Fruit fly (Drosophila melanogaster) whole organism, embryonic: ENCODE measurements around the gene Ilk.

Experiments
- Aef1 ChIP-seq: fragments of 200-800 bp; sonication (Bioruptor generic); IDR thresholded peaks from 3 replicates; pipeline ENCODE4 v1.3.6; 2022; ENCODE audit warnings: missing biosample characterization, missing genetic modification characterization
- CG15514 ChIP-seq: fragments of 200-800 bp; sonication (Bioruptor generic); optimal IDR thresholded peaks from 3 replicates; lab custom pipeline; 2017; ENCODE audit warnings: missing biosample characterization, missing genetic modification characterization, mild to moderate bottlenecking, moderate library complexity, missing genetic modification reagents
- CG15696 ChIP-seq: fragments of 200-800 bp; sonication (Bioruptor generic); optimal IDR thresholded peaks from 2 replicates; lab custom pipeline; 2019; ENCODE audit warnings: missing biosample characterization, mild to moderate bottlenecking, missing genetic modification characterization, moderate library complexity
- CG16863 ChIP-seq: fragments of 200-800 bp; sonication (Bioruptor generic); optimal IDR thresholded peaks from 3 replicates; lab custom pipeline; 2016; ENCODE audit warnings: missing biosample characterization, missing genetic modification characterization
- CG17328 ChIP-seq: fragments of 200-800 bp; sonication (Bioruptor generic); IDR thresholded peaks from 2 replicates; pipeline ENCODE4 v1.3.6; 2022; ENCODE audit warnings: missing biosample characterization, missing genetic modification characterization
- CG17385 ChIP-seq: fragments of 200-800 bp; sonication (Bioruptor generic); optimal IDR thresholded peaks from 3 replicates; lab custom pipeline; 2018; ENCODE audit warnings: missing biosample characterization, mild to moderate bottlenecking, missing genetic modification characterization
- CG18476 ChIP-seq: fragments of 200-800 bp; sonication (Bioruptor generic); optimal IDR thresholded peaks from 2 replicates; lab custom pipeline; 2016; ENCODE audit warnings: missing biosample characterization, mild to moderate bottlenecking, missing genetic modification characterization
- CG18764 ChIP-seq: fragments of 200-800 bp; sonication (Bioruptor generic); optimal IDR thresholded peaks from 3 replicates; lab custom pipeline; 2016; ENCODE audit warnings: missing biosample characterization, missing genetic modification characterization
- CG2116 ChIP-seq: fragments of 200-800 bp; sonication (Bioruptor generic); optimal IDR thresholded peaks from 3 replicates; lab custom pipeline; 2018; ENCODE audit warnings: missing biosample characterization, mild to moderate bottlenecking, missing genetic modification characterization
- CG2129 ChIP-seq: fragments of 200-800 bp; sonication (Bioruptor generic); IDR thresholded peaks from 2 replicates; pipeline ENCODE4 v1.3.6; 2022; ENCODE audit warnings: missing biosample characterization, missing genetic modification characterization; ENCODE audit not compliant: partially characterized antibody
- CG2678 ChIP-seq: fragments of 200-800 bp; sonication (Bioruptor generic); optimal IDR thresholded peaks from 3 replicates; lab custom pipeline; 2019; ENCODE audit warnings: missing biosample characterization, mild to moderate bottlenecking, missing genetic modification characterization, moderate library complexity
- CG2712 ChIP-seq: fragments of 200-800 bp; optimal IDR thresholded peaks from 3 replicates; lab custom pipeline; 2019; ENCODE audit warnings: missing biosample characterization, mild to moderate bottlenecking, missing genetic modification characterization, moderate library complexity
- CG31388 ChIP-seq: fragments of 200-800 bp; sonication (Bioruptor generic); optimal IDR thresholded peaks from 2 replicates; lab custom pipeline; 2016; ENCODE audit warnings: missing biosample characterization, missing genetic modification characterization
- CG32767 ChIP-seq: fragments of 200-800 bp; sonication (Bioruptor generic); IDR thresholded peaks from 2 replicates; pipeline ENCODE4 v1.3.6; 2022; ENCODE audit warnings: missing biosample characterization, missing genetic modification characterization
- CG6254 ChIP-seq: fragments of 200-800 bp; sonication (Bioruptor generic); optimal IDR thresholded peaks from 3 replicates; lab custom pipeline; 2017; ENCODE audit warnings: mild to moderate bottlenecking, missing biosample characterization, missing genetic modification reagents, missing genetic modification characterization
- CG6654 ChIP-seq: fragments of 200-800 bp; sonication (Bioruptor generic); optimal IDR thresholded peaks from 2 replicates; lab custom pipeline; 2017; ENCODE audit warnings: missing biosample characterization, mild to moderate bottlenecking, missing genetic modification characterization
- CG7987 ChIP-seq: fragments of 200-800 bp; sonication (Bioruptor generic); optimal IDR thresholded peaks from 2 replicates; lab custom pipeline; 2018; ENCODE audit warnings: missing biosample characterization, mild to moderate bottlenecking, missing genetic modification characterization, moderate library complexity
- CTCF ChIP-seq: fragments of 200-800 bp; sonication (Bioruptor generic); optimal IDR thresholded peaks from 2 replicates; lab custom pipeline; 2017; ENCODE audit warnings: missing biosample characterization, mild to moderate bottlenecking, missing genetic modification characterization, moderate library complexity
- Dek ChIP-seq: fragments of 200-800 bp; sonication (Bioruptor generic); optimal IDR thresholded peaks from 3 replicates; lab custom pipeline; 2019; ENCODE audit warnings: missing biosample characterization, mild to moderate bottlenecking, missing genetic modification characterization, moderate library complexity
- Doc3 ChIP-seq: fragments of 200-800 bp; sonication (Bioruptor generic); IDR thresholded peaks from 3 replicates; pipeline ENCODE4 v1.3.6; 2022; ENCODE audit warnings: missing biosample characterization, missing genetic modification characterization; ENCODE audit not compliant: partially characterized antibody
- Ets97D ChIP-seq: fragments of 200-800 bp; sonication (Bioruptor generic); optimal IDR thresholded peaks from 3 replicates; lab custom pipeline; 2016; ENCODE audit warnings: missing biosample characterization, missing genetic modification characterization
- Hr51 ChIP-seq, 2 experiments: fragments of 200-800 bp; sonication (Bioruptor generic); optimal IDR thresholded peaks; 2 replicates in 1 of 2; 3 replicates in 1 of 2; lab custom pipeline; 2016 to 2018; ENCODE audit warnings: missing biosample characterization in 2 of 2, missing genetic modification characterization in 2 of 2, mild to moderate bottlenecking in 1 of 2, moderate library complexity in 1 of 2
- Max ChIP-seq: fragments of 200-800 bp; sonication (Bioruptor generic); optimal IDR thresholded peaks from 2 replicates; lab custom pipeline; 2016; ENCODE audit warnings: missing biosample characterization, mild to moderate bottlenecking, missing genetic modification characterization
- NC2α ChIP-seq: fragments of 200-800 bp; sonication (Bioruptor generic); optimal IDR thresholded peaks from 2 replicates; lab custom pipeline; 2016; ENCODE audit warnings: missing biosample characterization, missing genetic modification characterization
- Optix ChIP-seq: fragments of 200-800 bp; sonication (Bioruptor generic); IDR thresholded peaks from 3 replicates; pipeline ENCODE4 v1.3.6; 2022; ENCODE audit warnings: missing biosample characterization, missing genetic modification characterization
- Trl ChIP-seq, 3 experiments: fragments of >200 bp in 2 of 3; fragments of 200-800 bp in 1 of 3; sonication (Bioruptor generic) in 1 of 3; optimal IDR thresholded peaks; 2 replicates in 1 of 3; 3 replicates in 2 of 3; lab custom pipeline; 2016 to 2017; ENCODE audit warnings: missing biosample characterization in 1 of 3, missing genetic modification characterization in 1 of 3
- Vsx1 ChIP-seq: fragments of 200-800 bp; sonication (Bioruptor generic); optimal IDR thresholded peaks from 2 replicates; lab custom pipeline; 2017; ENCODE audit warnings: missing biosample characterization, mild to moderate bottlenecking, missing genetic modification characterization, missing genetic modification reagents
- al ChIP-seq: fragments of 200-800 bp; sonication (Bioruptor generic); IDR thresholded peaks from 2 replicates; pipeline ENCODE4 v1.3.6; 2022; ENCODE audit warnings: missing biosample characterization, missing genetic modification characterization
- az2 ChIP-seq: fragments of 200-800 bp; sonication (Bioruptor generic); optimal IDR thresholded peaks from 3 replicates; lab custom pipeline; 2016; ENCODE audit warnings: missing biosample characterization, missing genetic modification characterization
- bowl ChIP-seq: fragments of 200-800 bp; sonication (Bioruptor generic); IDR thresholded peaks from 2 replicates; pipeline ENCODE4 v1.3.6; 2022; ENCODE audit warnings: missing biosample characterization, missing genetic modification characterization
- cas ChIP-seq: fragments of 200-800 bp; sonication (Bioruptor generic); IDR thresholded peaks from 2 replicates; pipeline ENCODE4 v1.3.6; 2022; ENCODE audit warnings: missing biosample characterization, missing genetic modification characterization
- ewg ChIP-seq: fragments of 200-800 bp; sonication (Bioruptor generic); optimal IDR thresholded peaks from 3 replicates; lab custom pipeline; 2017; ENCODE audit warnings: mild to moderate bottlenecking, missing biosample characterization, missing genetic modification reagents, missing genetic modification characterization
- gcm ChIP-seq: fragments of 200-800 bp; sonication (Bioruptor generic); optimal IDR thresholded peaks from 2 replicates; lab custom pipeline; 2019; ENCODE audit warnings: missing biosample characterization, mild to moderate bottlenecking, missing genetic modification characterization, moderate library complexity
- gcm2 ChIP-seq: fragments of 200-800 bp; sonication (Bioruptor generic); optimal IDR thresholded peaks from 2 replicates; lab custom pipeline; 2016; ENCODE audit warnings: missing biosample characterization, missing genetic modification characterization
- gfzf ChIP-seq: fragments of 200-800 bp; sonication (Bioruptor generic); optimal IDR thresholded peaks from 2 replicates; lab custom pipeline; 2016; ENCODE audit warnings: missing biosample characterization, mild to moderate bottlenecking, missing genetic modification characterization, moderate library complexity
- grau ChIP-seq: fragments of 200-800 bp; optimal IDR thresholded peaks from 3 replicates; lab custom pipeline; 2019; ENCODE audit warnings: missing biosample characterization, mild to moderate bottlenecking, missing genetic modification characterization, moderate library complexity
- gsb-n ChIP-seq: fragments of 200-800 bp; sonication (Bioruptor generic); optimal IDR thresholded peaks from 3 replicates; lab custom pipeline; 2018; ENCODE audit warnings: missing biosample characterization, mild to moderate bottlenecking, missing genetic modification characterization
- ind ChIP-seq: fragments of 200-800 bp; sonication (Bioruptor generic); optimal IDR thresholded peaks from 3 replicates; lab custom pipeline; 2016; ENCODE audit warnings: missing biosample characterization, missing genetic modification characterization
- inv ChIP-seq: fragments of 200-800 bp; sonication (Bioruptor generic); IDR thresholded peaks from 2 replicates; pipeline ENCODE4 v1.3.6; 2022; ENCODE audit warnings: missing biosample characterization, missing genetic modification characterization; ENCODE audit not compliant: partially characterized antibody
- lmd ChIP-seq: fragments of 200-800 bp; sonication (Bioruptor generic); IDR thresholded peaks from 2 replicates; pipeline ENCODE4 v1.3.6; 2022; ENCODE audit warnings: missing biosample characterization, missing genetic modification characterization
- nerfin-1 ChIP-seq: fragments of 200-800 bp; sonication (Bioruptor generic); optimal IDR thresholded peaks from 3 replicates; lab custom pipeline; 2019; ENCODE audit warnings: missing biosample characterization, mild to moderate bottlenecking, missing genetic modification characterization, moderate library complexity
- odd ChIP-seq: fragments of 200-800 bp; sonication (Bioruptor generic); optimal IDR thresholded peaks from 2 replicates; lab custom pipeline; 2017; ENCODE audit warnings: missing biosample characterization, mild to moderate bottlenecking, missing genetic modification characterization
- p53 ChIP-seq: fragments of 200-800 bp; sonication (Bioruptor generic); optimal IDR thresholded peaks from 2 replicates; lab custom pipeline; 2016; ENCODE audit warnings: missing biosample characterization, missing genetic modification characterization
- phol ChIP-seq: fragments of 200-800 bp; sonication (Bioruptor generic); optimal IDR thresholded peaks from 3 replicates; lab custom pipeline; 2018; ENCODE audit warnings: missing biosample characterization, mild to moderate bottlenecking, missing genetic modification characterization, moderate library complexity
- pum ChIP-seq: fragments of 200-800 bp; sonication (Bioruptor generic); optimal IDR thresholded peaks from 2 replicates; lab custom pipeline; 2016; ENCODE audit warnings: missing biosample characterization, missing genetic modification characterization
- ro ChIP-seq: fragments of 200-800 bp; sonication (Bioruptor generic); IDR thresholded peaks from 2 replicates; pipeline ENCODE4 v1.3.6; 2022; ENCODE audit warnings: missing biosample characterization, missing genetic modification characterization
- run ChIP-seq: fragments of 200-800 bp; sonication (Bioruptor generic); optimal IDR thresholded peaks from 3 replicates; lab custom pipeline; 2018; ENCODE audit warnings: missing biosample characterization, mild to moderate bottlenecking, missing genetic modification characterization
- slou ChIP-seq: fragments of 200-800 bp; sonication (Bioruptor generic); optimal IDR thresholded peaks from 3 replicates; lab custom pipeline; 2016; ENCODE audit warnings: missing biosample characterization, missing genetic modification characterization
- tin ChIP-seq: fragments of 200-800 bp; sonication (Bioruptor generic); optimal IDR thresholded peaks from 3 replicates; lab custom pipeline; 2016; ENCODE audit warnings: missing biosample characterization, missing genetic modification characterization

Ilk gene

dm6 chr3L:21176935-21177581, 39.6 kb upstream of the Ilk start (continued):
- TF ChIP-seq Trl (optimal IDR thresholded peaks at IDR 0.05; lab: Kevin White, UChicago) (peak in 1 of 2 experiments; percentile 23), Trl (GFP tag; optimal IDR thresholded peaks at IDR 0.05; lab: Kevin White, UChicago) (peak; percentile 10), Ets97D (GFP tag; lab: Kevin White, UChicago) (no peak), bowl (GFP tag; lab: Robert Waterston, UW) (peak; percentile 16; the same call in 1 of the 2 replicates), az2 (GFP tag; lab: Kevin White, UChicago) (peak; percentile 47), CG2116 (peak; percentile 36), CG2129 (GFP tag; lab: Robert Waterston, UW) (no peak), CG17328 (GFP tag; lab: Robert Waterston, UW) (0 out of 2 replicates have a peak, but pooled peaks have one; percentile 25), CG6654 (GFP tag; lab: Kevin White, UChicago) (no peak), tin (GFP tag; lab: Kevin White, UChicago) (peak; percentile 12), slou (GFP tag; lab: Kevin White, UChicago) (peak; percentile 45), gsb-n (tag; lab: Kevin White, UChicago) (no peak), ro (0 out of 2 replicates have a peak, but pooled peaks have one; percentile 11), CG2712 (tag; lab: Kevin White, UChicago) (peak; percentile 31), CG17385 (GFP tag; lab: Kevin White, UChicago) (no peak), CG15514 (GFP tag; lab: Kevin White, UChicago) (peak; percentile 65), nerfin-1 (tag; lab: Kevin White, UChicago) (no peak), pum (peak; percentile 37), gcm2 (no peak), grau (tag; lab: Kevin White, UChicago) (peak; percentile 80), ind (GFP tag; lab: Kevin White, UChicago) (peak; percentile 59), phol (tag; lab: Kevin White, UChicago) (peak; percentile 37), gfzf (no peak), Vsx1 (GFP tag; lab: Kevin White, UChicago) (no peak), CG32767 (peak; percentile 22; the same call in 1 of the 2 replicates), NC2α (no peak), p53 (GFP tag; lab: Kevin White, UChicago) (no peak), Optix (GFP tag; lab: Robert Waterston, UW) (no peak), gcm (GFP tag; lab: Kevin White, UChicago) (no peak), lmd (GFP tag; lab: Robert Waterston, UW) (peak; percentile 83), al (peak; percentile 89), CG16863 (GFP tag; lab: Kevin White, UChicago) (peak; percentile 7), CG31388 (GFP tag; lab: Kevin White, UChicago) (no peak), CG18764 (GFP tag; lab: Kevin White, UChicago) (peak; percentile 5), odd (GFP tag; lab: Kevin White, UChicago) (peak; percentile 3), CG15696 (tag; lab: Kevin White, UChicago) (peak; percentile 11), inv (no peak), run (tag; lab: Kevin White, UChicago) (no peak), Doc3 (GFP tag; lab: Robert Waterston, UW) (no peak), cas (GFP tag; lab: Robert Waterston, UW) (peak; percentile 52; the same call in 1 of the 2 replicates), Dek (tag; lab: Kevin White, UChicago) (peak; percentile 70), Hr51 (GFP tag; optimal IDR thresholded peaks at IDR 0.05; lab: Kevin White, UChicago) (peak in 1 of 2 experiments; percentile 73), CG6254 (GFP tag; lab: Kevin White, UChicago) (no peak), CTCF (no peak), ewg (GFP tag; lab: Kevin White, UChicago) (no peak), CG18476 (GFP tag; lab: Kevin White, UChicago) (peak; percentile 70), Max (GFP tag; lab: Kevin White, UChicago) (peak; percentile 69), CG7987 (GFP tag; lab: Kevin White, UChicago) (no peak), CG2678 (tag; lab: Kevin White, UChicago) (peak; percentile 81), Aef1 (GFP tag; lab: Robert Waterston, UW) (peak; percentile 78)
